Worm (Caenorhabditis elegans) whole organism, L2 larva: ENCODE results near the gene ZK1236.9.
A peak's percentile ranks its signal among the peaks of the same experiment; 100 is the strongest.

Experiments
- ceh-16 ChIP-seq: fragments of 150-350 bp; optimal IDR thresholded peaks from 2 replicates; lab custom pipeline; 2014; ENCODE audit warnings: missing biosample characterization, missing genetic modification characterization
- elt-3 ChIP-seq: sonication (generic microtip); optimal IDR thresholded peaks from 2 replicates; lab custom pipeline; 2017; ENCODE audit warnings: missing biosample characterization, missing genetic modification characterization
- lin-39 ChIP-seq: fragments of 150-350 bp; optimal IDR thresholded peaks from 2 replicates; lab custom pipeline; 2014; ENCODE audit warnings: missing biosample characterization, missing genetic modification reagents, missing genetic modification characterization
- nhr-11 ChIP-seq: fragments of 150-350 bp; optimal IDR thresholded peaks from 2 replicates; lab custom pipeline; 2014; ENCODE audit warnings: missing biosample characterization, missing genetic modification characterization
- nhr-12 ChIP-seq: fragments of 150-350 bp; optimal IDR thresholded peaks from 2 replicates; lab custom pipeline; 2014; ENCODE audit warnings: missing biosample characterization, missing genetic modification characterization
- nhr-25 ChIP-seq: fragments of 150-350 bp; sonication (generic microtip); optimal IDR thresholded peaks from 3 replicates; lab custom pipeline; 2014; ENCODE audit warnings: missing biosample characterization, missing genetic modification characterization
- nhr-6 ChIP-seq: fragments of 150-350 bp; optimal IDR thresholded peaks from 2 replicates; lab custom pipeline; 2014; ENCODE audit warnings: missing biosample characterization, missing genetic modification characterization
- nhr-77 ChIP-seq: fragments of 150-350 bp; optimal IDR thresholded peaks from 2 replicates; lab custom pipeline; 2014; ENCODE audit warnings: missing biosample characterization, missing genetic modification characterization
- sma-3 ChIP-seq: sonication (generic microtip); optimal IDR thresholded peaks from 2 replicates; lab custom pipeline; 2016; ENCODE audit warnings: missing genetic modification reagents, missing genetic modification characterization, missing compliant biosample characterization
- snpc-4 ChIP-seq: fragments of 150-350 bp; optimal IDR thresholded peaks from 2 replicates; lab custom pipeline; 2014; ENCODE audit warnings: missing biosample characterization, missing genetic modification characterization
- unc-62 ChIP-seq: fragments of 150-350 bp; optimal IDR thresholded peaks from 2 replicates; lab custom pipeline; 2014; ENCODE audit warnings: missing biosample characterization, missing genetic modification reagents, missing genetic modification characterization
- zag-1 ChIP-seq: fragments of 150-350 bp; optimal IDR thresholded peaks from 2 replicates; lab custom pipeline; 2014; ENCODE audit warnings: missing biosample characterization, missing genetic modification characterization

- TF ChIP-seq elt-3 (tag; lab: Kevin White, UChicago) = no peak
- TF ChIP-seq zag-1 (tag; lab: Kevin White, UChicago) = no peak
- TF ChIP-seq ceh-16 (tag; lab: Kevin White, UChicago) = no peak
- no peak for TF ChIP-seq nhr-77
- no peak for TF ChIP-seq snpc-4
- no peak for TF ChIP-seq nhr-11
- TF ChIP-seq lin-39 (tag; lab: Kevin White, UChicago) = no peak
- TF ChIP-seq unc-62 = no peak
- TF ChIP-seq nhr-12 (tag; lab: Kevin White, UChicago) = peak; percentile 57
- TF ChIP-seq sma-3 = peak; percentile 35
- no peak for TF ChIP-seq nhr-6
- peak; percentile 15 for TF ChIP-seq nhr-25 (tag; lab: Kevin White, UChicago)
Observed at ce11 chrIII:8443557-8444131, 8.7 kb upstream of the ZK1236.9 start, which contains the start of gene ufbp-1.
